Worm (Caenorhabditis elegans): ENCODE results near the gene gpx-6.

DNA sequence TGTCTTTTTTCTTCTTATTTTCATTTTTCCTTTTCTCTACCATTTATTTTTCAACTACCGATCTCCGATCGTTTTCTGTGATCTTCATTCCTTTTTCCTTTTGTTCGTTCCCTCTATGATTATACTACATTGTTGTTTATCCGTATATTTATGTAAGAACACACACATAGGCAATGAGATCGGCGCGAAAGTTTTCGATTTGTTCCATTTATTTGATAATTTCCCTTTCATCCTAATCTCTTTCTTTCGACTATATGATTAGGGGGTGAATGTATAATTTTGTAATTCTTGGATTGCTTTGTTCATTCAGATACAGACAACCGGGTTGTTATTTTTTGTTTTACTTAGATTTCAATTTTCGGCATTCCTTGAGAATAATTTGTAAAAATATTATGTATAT, 48.4 kb upstream of the gpx-6 start:
- TF ChIP-seq tbx-37 (GFP tag; conservative IDR thresholded peaks at IDR 0.05) = no peak
- no peak for TF ChIP-seq ama-1 (optimal IDR thresholded peaks at IDR 0.05)
- TF ChIP-seq scrt-1 (GFP tag; IDR thresholded peaks at IDR 0.05) = no peak
- TF ChIP-seq B0310.2 (tag; optimal IDR thresholded peaks at IDR 0.05) = no peak
- no peak for TF ChIP-seq hmg-4 (GFP tag; optimal IDR thresholded peaks at IDR 0.05)
- no peak for TF ChIP-seq flt-1 (GFP tag; IDR thresholded peaks at IDR 0.05)
- TF ChIP-seq hmbx-1 (tag; optimal IDR thresholded peaks at IDR 0.05) = no peak
- no peak for TF ChIP-seq aly-1 (tag; optimal IDR thresholded peaks at IDR 0.05)
- no peak for TF ChIP-seq tra-4 (tag; optimal IDR thresholded peaks at IDR 0.05)
- TF ChIP-seq ceh-13 (GFP tag; optimal IDR thresholded peaks at IDR 0.05) = no peak
- TF ChIP-seq F13C5.2 (tag; optimal IDR thresholded peaks at IDR 0.05) = no peak
- no peak for TF ChIP-seq ets-7 (tag; optimal IDR thresholded peaks at IDR 0.05)
